Worm (Caenorhabditis elegans) whole organism, L1 larva: ENCODE measurements around the gene Y38E10A.28.

Experiments
- aly-2 ChIP-seq: fragments of 150-350 bp; optimal IDR thresholded peaks from 2 replicates; lab custom pipeline; 2014; ENCODE audit warnings: missing biosample characterization, missing genetic modification characterization
- ama-1 ChIP-seq: fragments of 150-350 bp; optimal IDR thresholded peaks from 2 replicates; lab custom pipeline; 2014
- lin-15B ChIP-seq: fragments of 150-350 bp; sonication (generic microtip); optimal IDR thresholded peaks from 3 replicates; lab custom pipeline; 2014; ENCODE audit warnings: missing biosample characterization, missing genetic modification characterization
- nhr-237 ChIP-seq: fragments of 150-350 bp; optimal IDR thresholded peaks from 2 replicates; lab custom pipeline; 2014; ENCODE audit warnings: missing biosample characterization, missing genetic modification characterization
- nhr-28 ChIP-seq: fragments of 150-350 bp; optimal IDR thresholded peaks from 2 replicates; lab custom pipeline; 2014; ENCODE audit warnings: missing biosample characterization, missing genetic modification characterization
- nhr-76 ChIP-seq: sonication (generic microtip); optimal IDR thresholded peaks from 2 replicates; lab custom pipeline; 2017; ENCODE audit warnings: missing biosample characterization, missing genetic modification characterization
- nhr-90 ChIP-seq: sonication (generic microtip); optimal IDR thresholded peaks from 2 replicates; lab custom pipeline; 2016; ENCODE audit warnings: mild to moderate bottlenecking, missing genetic modification characterization, missing compliant biosample characterization; ENCODE audit not compliant: poor library complexity
- pqm-1 ChIP-seq: sonication (generic microtip); optimal IDR thresholded peaks from 3 replicates; lab custom pipeline; 2017; ENCODE audit warnings: missing biosample characterization, missing genetic modification characterization
- ztf-11 ChIP-seq, 2 experiments: sonication (generic microtip); optimal IDR thresholded peaks; 2 replicates each; lab custom pipeline; 2016 to 2017; ENCODE audit warnings: missing genetic modification characterization in 2 of 2, missing biosample characterization in 1 of 2, missing compliant biosample characterization in 1 of 2

DNA sequence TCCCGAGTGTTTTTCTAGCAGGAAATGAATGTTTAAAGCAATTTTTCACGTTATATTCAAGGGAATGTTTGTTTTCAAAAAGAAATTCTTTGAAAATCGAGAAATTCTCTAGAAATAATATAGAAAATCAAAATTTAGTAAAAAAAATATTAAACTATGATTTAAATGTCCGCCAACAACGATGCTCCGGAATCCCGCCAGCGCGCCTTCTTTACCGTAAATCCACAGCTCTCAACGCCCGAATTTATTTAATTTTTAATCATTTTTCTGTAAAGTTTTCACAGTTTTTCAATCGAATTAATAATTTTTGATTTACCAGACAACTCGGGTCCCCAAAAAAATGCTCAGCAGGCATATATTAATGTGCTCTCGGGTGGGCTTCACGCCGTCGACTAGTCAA lies 50.1 kb downstream of the Y38E10A.28 start, which contains the start of the genes Y38E10A.33 and cox-10:
- TF ChIP-seq nhr-237 (tag; lab: Kevin White, UChicago) (no peak), nhr-28 (tag; lab: Kevin White, UChicago) (no peak), ama-1 (lab: Kevin White, UChicago) (peak; percentile 7), lin-15B (tag; lab: Kevin White, UChicago) (peak; percentile 38), ztf-11 (tag; optimal IDR thresholded peaks at IDR 0.05; lab: Kevin White, UChicago) (peak in 1 of 2 experiments; percentile 38), nhr-90 (tag; lab: Kevin White, UChicago) (peak; percentile 80), pqm-1 (tag; lab: Kevin White, UChicago) (no peak), nhr-76 (tag; lab: Kevin White, UChicago) (no peak), aly-2 (peak; percentile 20)
